Fruit fly (Drosophila melanogaster) whole organism, embryonic: ENCODE results near the gene SIDL.
A peak's percentile ranks its signal among the peaks of the same experiment; 100 is the strongest.

Experiments
- B-H1 ChIP-seq: fragments of 200-800 bp; sonication (Bioruptor generic); IDR thresholded peaks from 3 replicates; pipeline ENCODE4 v1.3.6; 2022; ENCODE audit warnings: missing biosample characterization, missing genetic modification characterization
- BEAF-32 ChIP-seq: fragments of 200-800 bp; sonication (Bioruptor generic); optimal IDR thresholded peaks from 3 replicates; lab custom pipeline; 2017; ENCODE audit warnings: missing biosample characterization, missing genetic modification characterization, mild to moderate bottlenecking, moderate library complexity, missing genetic modification reagents
- Bgb ChIP-seq: fragments of 200-800 bp; sonication (Bioruptor generic); IDR thresholded peaks from 2 replicates; pipeline ENCODE4 v1.3.6; 2022; ENCODE audit warnings: missing biosample characterization, missing genetic modification characterization; ENCODE audit not compliant: partially characterized antibody
- CG10321 ChIP-seq: fragments of 200-800 bp; sonication (Bioruptor generic); IDR thresholded peaks from 2 replicates; pipeline ENCODE4 v1.3.6; 2022; ENCODE audit warnings: missing biosample characterization, missing genetic modification characterization
- CG11504 ChIP-seq: fragments of 200-800 bp; sonication (Bioruptor generic); optimal IDR thresholded peaks from 3 replicates; lab custom pipeline; 2019; ENCODE audit warnings: missing biosample characterization, mild to moderate bottlenecking, missing genetic modification characterization, moderate library complexity
- CG12219 ChIP-seq: fragments of 200-800 bp; sonication (Bioruptor generic); optimal IDR thresholded peaks from 3 replicates; lab custom pipeline; 2018; ENCODE audit warnings: missing biosample characterization, mild to moderate bottlenecking, missing genetic modification characterization
- CG12744 ChIP-seq: fragments of 200-800 bp; sonication (Bioruptor generic); optimal IDR thresholded peaks from 2 replicates; lab custom pipeline; 2016; ENCODE audit warnings: missing biosample characterization, missing genetic modification characterization
- CG13894 ChIP-seq: fragments of 200-800 bp; sonication (Bioruptor generic); optimal IDR thresholded peaks from 3 replicates; lab custom pipeline; 2018; ENCODE audit warnings: missing biosample characterization, mild to moderate bottlenecking, missing genetic modification characterization, moderate library complexity
- CG1603 ChIP-seq: fragments of 200-800 bp; sonication (Bioruptor generic); optimal IDR thresholded peaks from 2 replicates; lab custom pipeline; 2019; ENCODE audit warnings: missing biosample characterization, mild to moderate bottlenecking, missing genetic modification characterization, moderate library complexity
- CG1792 ChIP-seq: fragments of 200-800 bp; sonication (Bioruptor generic); optimal IDR thresholded peaks from 2 replicates; lab custom pipeline; 2016; ENCODE audit warnings: missing biosample characterization, missing genetic modification characterization
- CG2116 ChIP-seq: fragments of 200-800 bp; sonication (Bioruptor generic); optimal IDR thresholded peaks from 3 replicates; lab custom pipeline; 2018; ENCODE audit warnings: missing biosample characterization, mild to moderate bottlenecking, missing genetic modification characterization
- CG2199 ChIP-seq: fragments of 200-800 bp; sonication (Bioruptor generic); IDR thresholded peaks from 3 replicates; pipeline ENCODE4 v1.3.6; 2022; ENCODE audit warnings: missing biosample characterization, missing genetic modification characterization
- CG2875 ChIP-seq: fragments of 200-800 bp; sonication (Bioruptor generic); optimal IDR thresholded peaks from 2 replicates; lab custom pipeline; 2017; ENCODE audit warnings: missing biosample characterization, mild to moderate bottlenecking, missing genetic modification characterization, missing genetic modification reagents
- CG2889 ChIP-seq: fragments of 200-800 bp; sonication (Bioruptor generic); IDR thresholded peaks from 3 replicates; pipeline ENCODE4 v1.3.6; 2022; ENCODE audit warnings: missing biosample characterization, missing genetic modification characterization
- CG31388 ChIP-seq: fragments of 200-800 bp; sonication (Bioruptor generic); optimal IDR thresholded peaks from 2 replicates; lab custom pipeline; 2016; ENCODE audit warnings: missing biosample characterization, missing genetic modification characterization
- CG33213 ChIP-seq: fragments of 200-800 bp; sonication (Bioruptor generic); optimal IDR thresholded peaks from 3 replicates; lab custom pipeline; 2016; ENCODE audit warnings: missing biosample characterization, missing genetic modification characterization
- CG6654 ChIP-seq: fragments of 200-800 bp; sonication (Bioruptor generic); optimal IDR thresholded peaks from 2 replicates; lab custom pipeline; 2017; ENCODE audit warnings: missing biosample characterization, mild to moderate bottlenecking, missing genetic modification characterization
- CG7271 ChIP-seq: fragments of 200-800 bp; sonication (Bioruptor generic); optimal IDR thresholded peaks from 2 replicates; lab custom pipeline; 2018; ENCODE audit warnings: missing biosample characterization, mild to moderate bottlenecking, missing genetic modification characterization, moderate library complexity
- CG7556 ChIP-seq: fragments of 200-800 bp; sonication (Bioruptor generic); optimal IDR thresholded peaks from 2 replicates; lab custom pipeline; 2017; ENCODE audit warnings: missing biosample characterization, mild to moderate bottlenecking, missing genetic modification characterization
- CG7839 ChIP-seq: fragments of 200-800 bp; sonication (Bioruptor generic); optimal IDR thresholded peaks from 3 replicates; lab custom pipeline; 2018; ENCODE audit warnings: missing biosample characterization, mild to moderate bottlenecking, missing genetic modification characterization, moderate library complexity
- CG8281 ChIP-seq: fragments of 200-800 bp; sonication (Bioruptor generic); optimal IDR thresholded peaks from 2 replicates; lab custom pipeline; 2018; ENCODE audit warnings: missing biosample characterization, mild to moderate bottlenecking, missing genetic modification characterization, moderate library complexity
- CG9797 ChIP-seq: fragments of 200-800 bp; sonication (Bioruptor generic); optimal IDR thresholded peaks from 3 replicates; lab custom pipeline; 2018; ENCODE audit warnings: missing biosample characterization, mild to moderate bottlenecking, missing genetic modification characterization
- Chrac-16 ChIP-seq: fragments of 200-800 bp; sonication (Bioruptor generic); optimal IDR thresholded peaks from 3 replicates; lab custom pipeline; 2016; ENCODE audit warnings: missing biosample characterization, missing genetic modification characterization
- Dad ChIP-seq: fragments of 200-800 bp; sonication (Bioruptor generic); optimal IDR thresholded peaks from 3 replicates; lab custom pipeline; 2016; ENCODE audit warnings: missing biosample characterization, missing genetic modification characterization
- E2f1 ChIP-seq: fragments of 200-800 bp; sonication (Bioruptor generic); IDR thresholded peaks from 2 replicates; pipeline ENCODE4 v1.3.6; 2022; ENCODE audit warnings: missing biosample characterization, missing genetic modification characterization
- Eip74EF ChIP-seq, 2 experiments: fragments of 200-800 bp in 1 of 2; fragments of >200 bp in 1 of 2; sonication (Bioruptor generic) in 1 of 2; optimal IDR thresholded peaks; 2 replicates each; lab custom pipeline; 2017 to 2019; ENCODE audit warnings: missing biosample characterization in 2 of 2, missing genetic modification characterization in 2 of 2, mild to moderate bottlenecking in 1 of 2, moderate library complexity in 1 of 2
- Hmr ChIP-seq: fragments of 200-800 bp; sonication (Bioruptor generic); optimal IDR thresholded peaks from 3 replicates; lab custom pipeline; 2017; ENCODE audit warnings: mild to moderate bottlenecking, missing biosample characterization, missing genetic modification reagents, missing genetic modification characterization
- Nf-YA ChIP-seq: fragments of 200-800 bp; sonication (Bioruptor generic); IDR thresholded peaks from 2 replicates; pipeline ENCODE4 v1.3.6; 2022; ENCODE audit warnings: missing biosample characterization, missing genetic modification characterization
- Xbp1 ChIP-seq: fragments of 200-800 bp; sonication (Bioruptor generic); optimal IDR thresholded peaks from 3 replicates; lab custom pipeline; 2016; ENCODE audit warnings: missing biosample characterization, mild to moderate bottlenecking, missing genetic modification characterization
- amos ChIP-seq: fragments of 200-800 bp; sonication (Bioruptor generic); IDR thresholded peaks from 2 replicates; pipeline ENCODE4 v1.3.6; 2022; ENCODE audit warnings: missing biosample characterization, missing genetic modification characterization; ENCODE audit not compliant: partially characterized antibody
- ash1 ChIP-seq: fragments of 200-800 bp; sonication (Bioruptor generic); optimal IDR thresholded peaks from 2 replicates; lab custom pipeline; 2018; ENCODE audit warnings: missing biosample characterization, mild to moderate bottlenecking, missing genetic modification characterization
- bbx ChIP-seq: fragments of 200-800 bp; sonication (Bioruptor generic); IDR thresholded peaks from 2 replicates; pipeline ENCODE4 v1.3.6; 2022; ENCODE audit warnings: missing biosample characterization, missing genetic modification characterization; ENCODE audit not compliant: partially characterized antibody
- bigmax ChIP-seq: fragments of 200-800 bp; sonication (Bioruptor generic); optimal IDR thresholded peaks from 2 replicates; lab custom pipeline; 2018; ENCODE audit warnings: missing biosample characterization, mild to moderate bottlenecking, missing genetic modification characterization
- chif ChIP-seq, 2 experiments: fragments of 200-800 bp; sonication (Bioruptor generic); optimal IDR thresholded peaks; 3 replicates each; lab custom pipeline; 2016; ENCODE audit warnings: missing biosample characterization in 2 of 2, missing genetic modification characterization in 2 of 2
- chinmo ChIP-seq: fragments of 200-800 bp; sonication (Bioruptor generic); IDR thresholded peaks from 4 replicates; pipeline ENCODE4 v1.3.6; 2022; ENCODE audit warnings: missing biosample characterization, missing genetic modification characterization; ENCODE audit not compliant: partially characterized antibody
- crc ChIP-seq: fragments of 200-800 bp; sonication (Bioruptor generic); optimal IDR thresholded peaks from 2 replicates; lab custom pipeline; 2016; ENCODE audit warnings: missing biosample characterization, missing genetic modification characterization
- gfzf ChIP-seq: fragments of 200-800 bp; sonication (Bioruptor generic); optimal IDR thresholded peaks from 2 replicates; lab custom pipeline; 2016; ENCODE audit warnings: missing biosample characterization, mild to moderate bottlenecking, missing genetic modification characterization, moderate library complexity
- hb ChIP-seq: fragments of 200-800 bp; sonication (Bioruptor generic); IDR thresholded peaks from 3 replicates; pipeline ENCODE4 v1.3.6; 2022; ENCODE audit warnings: missing biosample characterization, missing genetic modification characterization; ENCODE audit not compliant: partially characterized antibody
- insv ChIP-seq, 2 experiments: fragments of 200-800 bp; sonication (Bioruptor generic); optimal IDR thresholded peaks; 3 replicates each; lab custom pipeline; 2016 to 2018; ENCODE audit warnings: missing biosample characterization in 2 of 2, missing genetic modification characterization in 2 of 2
- knrl ChIP-seq: fragments of 200-800 bp; sonication (Bioruptor generic); IDR thresholded peaks from 3 replicates; pipeline ENCODE4 v1.3.6; 2022; ENCODE audit warnings: missing biosample characterization, missing genetic modification characterization; ENCODE audit not compliant: partially characterized antibody
- pan ChIP-seq, 4 experiments: fragments of >200 bp in 3 of 4; fragments of 200-800 bp in 1 of 4; sonication (Bioruptor generic) in 1 of 4; optimal IDR thresholded peaks in 3 of 4; IDR thresholded peaks in 1 of 4; 2 replicates each; pipeline versions ENCODE4 v1.3.6 to Lab custom; 2017 to 2022; ENCODE audit warnings: missing biosample characterization in 2 of 4, missing genetic modification characterization in 2 of 4, mixed read lengths in 1 of 4
- pum ChIP-seq: fragments of 200-800 bp; sonication (Bioruptor generic); optimal IDR thresholded peaks from 2 replicates; lab custom pipeline; 2016; ENCODE audit warnings: missing biosample characterization, missing genetic modification characterization
- sima ChIP-seq: fragments of 200-800 bp; sonication (Bioruptor generic); optimal IDR thresholded peaks from 2 replicates; lab custom pipeline; 2016; ENCODE audit warnings: missing biosample characterization, missing genetic modification characterization
- sisA ChIP-seq: fragments of 200-800 bp; sonication (Bioruptor generic); IDR thresholded peaks from 2 replicates; pipeline ENCODE4 v1.3.6; 2022; ENCODE audit warnings: missing biosample characterization, missing genetic modification characterization
- sr ChIP-seq: fragments of 200-800 bp; sonication (Bioruptor generic); IDR thresholded peaks from 3 replicates; pipeline ENCODE4 v1.3.6; 2022; ENCODE audit warnings: missing biosample characterization, missing genetic modification characterization
- stc ChIP-seq: fragments of 200-800 bp; sonication (Bioruptor generic); IDR thresholded peaks from 2 replicates; pipeline ENCODE4 v1.3.6; 2022; ENCODE audit warnings: missing biosample characterization, missing genetic modification characterization
- trem ChIP-seq: fragments of 200-800 bp; optimal IDR thresholded peaks from 3 replicates; lab custom pipeline; 2019; ENCODE audit warnings: missing biosample characterization, mild to moderate bottlenecking, missing genetic modification characterization, moderate library complexity

SIDL gene

dm6 chr3R:15208712-15209499 is 9.8 kb downstream of the SIDL start, which contains the start of the genes Spn88Eb and Mau2 (continued):
- TF ChIP-seq CG8281 (tag; lab: Kevin White, UChicago) (no peak), sima (GFP tag; lab: Kevin White, UChicago) (no peak), sr (GFP tag; lab: Robert Waterston, UW) (0 out of 3 replicates have a peak, but pooled peaks have one; percentile 5), BEAF-32 (GFP tag; lab: Kevin White, UChicago) (peak; percentile 82), insv (GFP tag; optimal IDR thresholded peaks at IDR 0.05; lab: Kevin White, UChicago) (peak in 1 of 2 experiments; percentile 64), Dad (peak; percentile 69), E2f1 (peak; percentile 72), CG12744 (GFP tag; lab: Kevin White, UChicago) (no peak), CG2116 (GFP tag; lab: Kevin White, UChicago) (peak; percentile 58), chif (GFP tag; optimal IDR thresholded peaks at IDR 0.05; lab: Kevin White, UChicago) (peak; percentile 39 to 55), knrl (peak; percentile 82), Nf-YA (GFP tag; lab: Robert Waterston, UW) (0 out of 2 replicates have a peak, but pooled peaks have one; percentile 30), ash1 (GFP tag; lab: Kevin White, UChicago) (no peak), amos (GFP tag; lab: Robert Waterston, UW) (peak; percentile 79), CG31388 (GFP tag; lab: Kevin White, UChicago) (no peak), CG1792 (GFP tag; lab: Kevin White, UChicago) (no peak), CG13894 (tag; lab: Kevin White, UChicago) (no peak), bbx (GFP tag; lab: Robert Waterston, UW) (peak; percentile 59; the same call in 1 of the 2 replicates), chinmo (GFP tag; lab: Robert Waterston, UW) (0 out of 4 replicates have a peak, but pooled peaks have one; percentile 52), Eip74EF (GFP tag; optimal IDR thresholded peaks at IDR 0.05; lab: Kevin White, UChicago) (no peak), B-H1 (GFP tag; lab: Robert Waterston, UW) (peak; percentile 57; the same call in 2 of the 3 replicates), crc (GFP tag; lab: Kevin White, UChicago) (no peak), CG6654 (GFP tag; lab: Kevin White, UChicago) (no peak), CG7839 (tag; lab: Kevin White, UChicago) (no peak), bigmax (GFP tag; lab: Kevin White, UChicago) (no peak), pan (optimal IDR thresholded peaks at IDR 0.05; lab: Kevin White, UChicago) (no peak), pan (GFP tag; optimal IDR thresholded peaks at IDR 0.05 in 1 of 2, IDR thresholded peaks at IDR 0.05 in 1 of 2) (peak in 1 of 2 experiments; percentile 72), pum (GFP tag; lab: Kevin White, UChicago) (peak; percentile 47), CG7556 (GFP tag; lab: Kevin White, UChicago) (peak; percentile 59), Bgb (GFP tag; lab: Robert Waterston, UW) (peak; percentile 79), trem (peak; percentile 49), CG1603 (tag; lab: Kevin White, UChicago) (peak; percentile 71), Chrac-16 (GFP tag; lab: Kevin White, UChicago) (peak; percentile 65), CG12219 (no peak), CG2875 (GFP tag; lab: Kevin White, UChicago) (no peak), hb (GFP tag; lab: Robert Waterston, UW) (no peak), CG33213 (GFP tag; lab: Kevin White, UChicago) (no peak), CG2889 (GFP tag; lab: Robert Waterston, UW) (no peak), stc (GFP tag; lab: Robert Waterston, UW) (peak; percentile 56; the same call in 1 of the 2 replicates), CG9797 (GFP tag; lab: Kevin White, UChicago) (no peak), CG7271 (tag; lab: Kevin White, UChicago) (no peak), CG10321 (GFP tag; lab: Robert Waterston, UW) (no peak), sisA (GFP tag; lab: Robert Waterston, UW) (peak; percentile 62), CG11504 (tag; lab: Kevin White, UChicago) (no peak), gfzf (GFP tag; lab: Kevin White, UChicago) (peak; percentile 28), CG2199 (GFP tag; lab: Robert Waterston, UW) (0 out of 3 replicates have a peak, but pooled peaks have one; percentile 40), Xbp1 (peak; percentile 75), Hmr (GFP tag; lab: Kevin White, UChicago) (no peak)
